Worm (Caenorhabditis elegans) whole organism, midembryonic: ENCODE measurements around the gene wapl-1.

Experiments used
- T22C8.4 ChIP-seq: fragments of 200-800 bp; sonication (Bioruptor generic); IDR thresholded peaks from 2 replicates; pipeline ENCODE4 v1.3.6; 2022; ENCODE audit warnings: missing genetic modification characterization, missing compliant biosample characterization
- cog-1 ChIP-seq: sonication (generic microtip); optimal IDR thresholded peaks from 2 replicates; lab custom pipeline; 2016; ENCODE audit warnings: missing genetic modification characterization, missing compliant biosample characterization
- flt-1 ChIP-seq: fragments of 200-800 bp; sonication (Bioruptor generic); IDR thresholded peaks from 2 replicates; pipeline ENCODE4 v1.3.6; 2022; ENCODE audit warnings: missing genetic modification characterization, missing compliant biosample characterization
- klf-2 ChIP-seq: fragments of 200-800 bp; sonication (Bioruptor generic); conservative IDR thresholded peaks from 2 replicates; pipeline ENCODE4 v1.3.6; 2022; ENCODE audit warnings: missing genetic modification reagents, missing genetic modification characterization, missing compliant biosample characterization
- med-1 ChIP-seq: sonication (generic microtip); optimal IDR thresholded peaks from 2 replicates; lab custom pipeline; 2017; ENCODE audit warnings: missing genetic modification characterization, mild to moderate bottlenecking, missing compliant biosample characterization, antibody characterized with exemption, missing genetic modification reagents; ENCODE audit not compliant: insufficient read depth
- ref-1 ChIP-seq: fragments of 200-800 bp; sonication (Bioruptor generic); conservative IDR thresholded peaks from 2 replicates; pipeline ENCODE4 v1.3.6; 2022; ENCODE audit warnings: missing genetic modification reagents, missing genetic modification characterization, missing compliant biosample characterization
- tab-1 ChIP-seq: fragments of 200-800 bp; sonication (Bioruptor generic); IDR thresholded peaks from 2 replicates; pipeline ENCODE4 v1.3.6; 2022; ENCODE audit warnings: missing genetic modification characterization, missing compliant biosample characterization
- ztf-23 ChIP-seq: fragments of 200-800 bp; sonication (Bioruptor generic); IDR thresholded peaks from 2 replicates; pipeline ENCODE4 v1.3.6; 2022; ENCODE audit warnings: missing genetic modification reagents, missing genetic modification characterization, missing compliant biosample characterization
- ztf-29 ChIP-seq: fragments of 200-800 bp; sonication (Bioruptor generic); IDR thresholded peaks from 2 replicates; pipeline ENCODE4 v1.3.6; 2022; ENCODE audit warnings: missing genetic modification reagents, missing genetic modification characterization, missing compliant biosample characterization

wapl-1 gene

ce11 chrIV:4459342-4459741, 13.8 kb upstream of the wapl-1 start:
- TF ChIP-seq med-1 (GFP tag; lab: Kevin White, UChicago) (no peak), cog-1 (tag; lab: Kevin White, UChicago) (no peak), tab-1 (GFP tag; lab: Robert Waterston, UW) (no peak), T22C8.4 (GFP tag; lab: Robert Waterston, UW) (no peak), ztf-29 (GFP tag; lab: Robert Waterston, UW) (no peak), ref-1 (GFP tag; lab: Robert Waterston, UW) (no peak), flt-1 (no peak), klf-2 (no peak), ztf-23 (GFP tag; lab: Robert Waterston, UW) (no peak)

ce11 chrIV:4456658-4457057, 11.1 kb upstream of the wapl-1 start:
- TF ChIP-seq cog-1 (tag; lab: Kevin White, UChicago) (no peak), tab-1 (GFP tag; lab: Robert Waterston, UW) (no peak), med-1 (GFP tag; lab: Kevin White, UChicago) (no peak)

- TF ChIP-seq ref-1 (GFP tag; lab: Robert Waterston, UW), result no peak
- TF ChIP-seq tab-1 (GFP tag; lab: Robert Waterston, UW), result no peak
- TF ChIP-seq ztf-23 (GFP tag; lab: Robert Waterston, UW), result no peak
- 0 out of 2 replicates have a peak, but pooled peaks have one; percentile 13 for TF ChIP-seq flt-1
- no peak for TF ChIP-seq med-1 (GFP tag; lab: Kevin White, UChicago)
- TF ChIP-seq cog-1 (tag; lab: Kevin White, UChicago), result peak; percentile 19
- TF ChIP-seq klf-2, result 0 out of 2 replicates have a peak, but pooled peaks have one; percentile 42
- TF ChIP-seq ztf-29 (GFP tag; lab: Robert Waterston, UW), result no peak
- no peak for TF ChIP-seq T22C8.4 (GFP tag; lab: Robert Waterston, UW)
These were observed 9.0 kb upstream of the wapl-1 start, which contains the start of gene R08C7.11 for ce11 chrIV:4454330-4455173. R08C7.11 (minus strand) TSS chrIV:4454937.

- TF ChIP-seq klf-2, result no peak
- no peak for TF ChIP-seq cog-1 (tag; lab: Kevin White, UChicago)
- no peak for TF ChIP-seq flt-1
- TF ChIP-seq ztf-29 (GFP tag; lab: Robert Waterston, UW), result no peak
- no peak for TF ChIP-seq ztf-23 (GFP tag; lab: Robert Waterston, UW)
- TF ChIP-seq ref-1 (GFP tag; lab: Robert Waterston, UW), result no peak
These were observed 6.0 kb upstream of the wapl-1 start, which contains the start of gene R08C7.1 for ce11 chrIV:4451576-4451975. R08C7.1 (plus strand) TSS chrIV:4451876.

ce11 chrIV:4449843-4450242, 4.3 kb upstream of the wapl-1 start:
- TF ChIP-seq med-1 (GFP tag; lab: Kevin White, UChicago), result no peak
- no peak for TF ChIP-seq klf-2
- TF ChIP-seq T22C8.4 (GFP tag; lab: Robert Waterston, UW), result no peak
- TF ChIP-seq cog-1 (tag; lab: Kevin White, UChicago), result no peak
- TF ChIP-seq ztf-29 (GFP tag; lab: Robert Waterston, UW), result no peak
- TF ChIP-seq ref-1 (GFP tag; lab: Robert Waterston, UW), result no peak
- no peak for TF ChIP-seq ztf-23 (GFP tag; lab: Robert Waterston, UW)
- no peak for TF ChIP-seq tab-1 (GFP tag; lab: Robert Waterston, UW)
- TF ChIP-seq flt-1, result no peak

- no peak for TF ChIP-seq med-1 (GFP tag; lab: Kevin White, UChicago)
- TF ChIP-seq cog-1 (tag; lab: Kevin White, UChicago), result no peak
These were observed 3.9 kb upstream of the wapl-1 start, which contains the start of gene R08C7.12 for ce11 chrIV:4449439-4449838. R08C7.12 (plus strand) TSS chrIV:4449739.

ce11 chrIV:4448343-4448742, 2.8 kb upstream of the wapl-1 start:
- TF ChIP-seq cog-1 (tag; lab: Kevin White, UChicago) (no peak), flt-1 (no peak), ref-1 (GFP tag; lab: Robert Waterston, UW) (no peak), tab-1 (GFP tag; lab: Robert Waterston, UW) (no peak), med-1 (GFP tag; lab: Kevin White, UChicago) (no peak), ztf-23 (GFP tag; lab: Robert Waterston, UW) (no peak), T22C8.4 (GFP tag; lab: Robert Waterston, UW) (no peak), ztf-29 (GFP tag; lab: Robert Waterston, UW) (no peak), klf-2 (no peak)

- TF ChIP-seq flt-1, result no peak
- TF ChIP-seq tab-1 (GFP tag; lab: Robert Waterston, UW), result no peak
- no peak for TF ChIP-seq ztf-29 (GFP tag; lab: Robert Waterston, UW)
- TF ChIP-seq ref-1 (GFP tag; lab: Robert Waterston, UW), result no peak
- TF ChIP-seq cog-1 (tag; lab: Kevin White, UChicago), result no peak
- TF ChIP-seq T22C8.4 (GFP tag; lab: Robert Waterston, UW), result no peak
- TF ChIP-seq ztf-23 (GFP tag; lab: Robert Waterston, UW), result no peak
- TF ChIP-seq med-1 (GFP tag; lab: Kevin White, UChicago), result no peak
- TF ChIP-seq klf-2, result no peak
These were observed 1.8 kb upstream of the wapl-1 start for ce11 chrIV:4447367-4447766.

- TF ChIP-seq med-1 (GFP tag; lab: Kevin White, UChicago) (no peak), ztf-29 (GFP tag; lab: Robert Waterston, UW) (no peak), cog-1 (tag; lab: Kevin White, UChicago) (no peak), ref-1 (GFP tag; lab: Robert Waterston, UW) (no peak), ztf-23 (GFP tag; lab: Robert Waterston, UW) (no peak), T22C8.4 (GFP tag; lab: Robert Waterston, UW) (0 out of 2 replicates have a peak, but pooled peaks have one; percentile 1), klf-2 (no peak)
These were observed 1.6 kb upstream of the wapl-1 start, which contains the start of gene chat-1 for ce11 chrIV:4447284-4447366. chat-1 (plus strand) TSS chrIV:4447331.

- TF ChIP-seq ztf-29 (GFP tag; lab: Robert Waterston, UW), result no peak
- TF ChIP-seq flt-1, result no peak
- no peak for TF ChIP-seq cog-1 (tag; lab: Kevin White, UChicago)
- TF ChIP-seq med-1 (GFP tag; lab: Kevin White, UChicago), result no peak
- TF ChIP-seq klf-2, result no peak
- TF ChIP-seq ztf-23 (GFP tag; lab: Robert Waterston, UW), result no peak
- no peak for TF ChIP-seq tab-1 (GFP tag; lab: Robert Waterston, UW)
- peak; percentile 82 for TF ChIP-seq T22C8.4 (GFP tag; lab: Robert Waterston, UW)
These were observed 1.3 kb upstream of the wapl-1 start for ce11 chrIV:4446884-4447283.
